Worm (Caenorhabditis elegans): ENCODE data around the gene srd-43.

The srd-43 gene

ce11 chrX:13354672-13355407 lies 49.2 kb upstream of the srd-43 start (continued):
- peak; percentile 94 for TF ChIP-seq nhr-48 (tag; optimal IDR thresholded peaks at IDR 0.05)
- TF ChIP-seq attf-4 (tag; optimal IDR thresholded peaks at IDR 0.05), result no peak

ce11 chrX:13353530-13353929 lies 47.9 kb upstream of the srd-43 start:
- TF ChIP-seq unc-130 (GFP tag; optimal IDR thresholded peaks at IDR 0.05), result no peak
- no peak for TF ChIP-seq nhr-111 (GFP tag; optimal IDR thresholded peaks at IDR 0.05)
- TF ChIP-seq duxl-1 (tag; optimal IDR thresholded peaks at IDR 0.05; ENCODE audit: poor library complexity), result peak; percentile 28
- peak; percentile 98 for TF ChIP-seq mxl-3 (GFP tag; optimal IDR thresholded peaks at IDR 0.05)
- TF ChIP-seq sdz-12 (GFP tag; optimal IDR thresholded peaks at IDR 0.05), result no peak
- TF ChIP-seq dve-1 (tag; optimal IDR thresholded peaks at IDR 0.05; ENCODE audit: insufficient read depth), result peak; percentile 90
- TF ChIP-seq daf-8 (GFP tag; IDR thresholded peaks at IDR 0.05), result no peak
- TF ChIP-seq nhr-102 (tag; optimal IDR thresholded peaks at IDR 0.05), result peak; percentile 74
- no peak for TF ChIP-seq madf-5 (GFP tag; IDR thresholded peaks at IDR 0.05)
- peak; percentile 40 for TF ChIP-seq mes-2 (tag; optimal IDR thresholded peaks at IDR 0.05; ENCODE audit: poor library complexity, severe bottlenecking)
- TF ChIP-seq nhr-42 (GFP tag; IDR thresholded peaks at IDR 0.05), result no peak
- no peak for TF ChIP-seq lin-15B (tag; optimal IDR thresholded peaks at IDR 0.05)
- no peak for TF ChIP-seq vab-7 (GFP tag; IDR thresholded peaks at IDR 0.05)
- TF ChIP-seq nhr-6 (tag; optimal IDR thresholded peaks at IDR 0.05), result peak; percentile 55
- no peak for TF ChIP-seq ceh-82 (tag; optimal IDR thresholded peaks at IDR 0.05)
- TF ChIP-seq pqm-1 (tag; optimal IDR thresholded peaks at IDR 0.05), result no peak
- peak; percentile 54 to 71 for TF ChIP-seq lsy-2 (tag; optimal IDR thresholded peaks at IDR 0.05)
- TF ChIP-seq skn-1 (tag; optimal IDR thresholded peaks at IDR 0.05), result no peak
- TF ChIP-seq nhr-237 (tag; optimal IDR thresholded peaks at IDR 0.05), result no peak
- TF ChIP-seq dmd-8 (GFP tag; IDR thresholded peaks at IDR 0.05), result no peak
- peak; percentile 96 for TF ChIP-seq nhr-48 (tag; optimal IDR thresholded peaks at IDR 0.05)
- TF ChIP-seq daf-12 (tag; optimal IDR thresholded peaks at IDR 0.05), result no peak
- no peak for TF ChIP-seq egl-27 (tag; optimal IDR thresholded peaks at IDR 0.05)
- TF ChIP-seq mep-1 (tag; optimal IDR thresholded peaks at IDR 0.05), result peak; percentile 86
- no peak for TF ChIP-seq Y5F2A.4 (GFP tag; optimal IDR thresholded peaks at IDR 0.05)
- TF ChIP-seq daf-16 (GFP tag; optimal IDR thresholded peaks at IDR 0.05), result peak in 1 of 2 experiments; percentile 21
- TF ChIP-seq daf-16 (tag; optimal IDR thresholded peaks at IDR 0.05), result peak; percentile 76
- TF ChIP-seq saeg-2 (GFP tag; IDR thresholded peaks at IDR 0.05), result 0 out of 2 replicates have a peak, but pooled peaks have one; percentile 28
- no peak for TF ChIP-seq lin-38 (GFP tag; IDR thresholded peaks at IDR 0.05)
- no peak for TF ChIP-seq Y75B8A.6 (GFP tag; IDR thresholded peaks at IDR 0.05)
- TF ChIP-seq Y105C5A.15 (GFP tag; IDR thresholded peaks at IDR 0.05), result no peak
- no peak for TF ChIP-seq ctbp-1 (GFP tag; IDR thresholded peaks at IDR 0.05)
- TF ChIP-seq snpc-4 (tag; optimal IDR thresholded peaks at IDR 0.05), result no peak
- 0 out of 2 replicates have a peak, but pooled peaks have one; percentile 30 for TF ChIP-seq lin-29 (GFP tag; IDR thresholded peaks at IDR 0.05)
- TF ChIP-seq F26F4.8 (GFP tag; conservative IDR thresholded peaks at IDR 0.05), result no peak
- peak; percentile 41 for TF ChIP-seq ztf-7 (tag; optimal IDR thresholded peaks at IDR 0.05)
- TF ChIP-seq daf-19 (GFP tag; conservative IDR thresholded peaks at IDR 0.05), result no peak
- TF ChIP-seq set-16 (GFP tag; IDR thresholded peaks at IDR 0.05), result no peak
- no peak for TF ChIP-seq Y48G9A.11 (GFP tag; IDR thresholded peaks at IDR 0.05)
- no peak for TF ChIP-seq ZK546.5 (tag; optimal IDR thresholded peaks at IDR 0.05)
- no peak for TF ChIP-seq jun-1 (tag; optimal IDR thresholded peaks at IDR 0.05)
- peak; percentile 34; the same call in 1 of the 2 replicates for TF ChIP-seq ceh-20 (GFP tag; IDR thresholded peaks at IDR 0.05)
- no peak for TF ChIP-seq lir-3 (tag; optimal IDR thresholded peaks at IDR 0.05)
- TF ChIP-seq nhr-28 (tag; optimal IDR thresholded peaks at IDR 0.05), result peak; percentile 92
- no peak for TF ChIP-seq egl-43 (GFP tag; IDR thresholded peaks at IDR 0.05)
- TF ChIP-seq nhr-25 (tag; optimal IDR thresholded peaks at IDR 0.05; ENCODE audit: borderline replicate concordance, insufficient read depth), result peak; percentile 57
- TF ChIP-seq ceh-28 (tag; optimal IDR thresholded peaks at IDR 0.05), result no peak
- TF ChIP-seq R02D3.7 (tag; optimal IDR thresholded peaks at IDR 0.05), result no peak
